Worm (Caenorhabditis elegans): ENCODE data around the gene fbxa-63.

ce11 chrIII:1214680-1215079 is 28.6 kb upstream of the fbxa-63 start, which contains the start of gene Y119D3B.21:
- TF ChIP-seq ama-1 (optimal IDR thresholded peaks at IDR 0.05) (no peak), ama-1 (GFP tag; optimal IDR thresholded peaks at IDR 0.05) (no peak), F57C9.4 (tag; optimal IDR thresholded peaks at IDR 0.05) (no peak), ztf-18 (tag; optimal IDR thresholded peaks at IDR 0.05) (no peak), efl-1 (GFP tag; optimal IDR thresholded peaks at IDR 0.05) (no peak)

Measured in whole organism, young adult.